Worm (Caenorhabditis elegans) whole organism, L4 larva: ENCODE measurements around the gene K02C4.5.

ENCODE experiments used
- F10B5.3 ChIP-seq: sonication (generic microtip); optimal IDR thresholded peaks from 2 replicates; lab custom pipeline; 2016; ENCODE audit warnings: mild to moderate bottlenecking, missing genetic modification characterization, missing compliant biosample characterization
- Y75B8A.6 ChIP-seq: fragments of 200-800 bp; sonication (Bioruptor generic); IDR thresholded peaks from 2 replicates; pipeline ENCODE4 v1.3.6; 2022; ENCODE audit warnings: missing genetic modification reagents, missing genetic modification characterization, missing compliant biosample characterization
- ceh-32 ChIP-seq: sonication (generic microtip); optimal IDR thresholded peaks from 2 replicates; lab custom pipeline; 2016; ENCODE audit warnings: mild to moderate bottlenecking, missing genetic modification characterization, missing compliant biosample characterization; ENCODE audit not compliant: poor library complexity
- ceh-62 ChIP-seq: sonication (generic microtip); optimal IDR thresholded peaks from 2 replicates; lab custom pipeline; 2017; ENCODE audit warnings: missing biosample characterization, missing genetic modification characterization
- ces-1 ChIP-seq: fragments of 150-350 bp; sonication (generic microtip); optimal IDR thresholded peaks from 4 replicates; lab custom pipeline; 2014; ENCODE audit warnings: missing biosample characterization, missing genetic modification reagents, missing genetic modification characterization
- cey-2 ChIP-seq: sonication (generic microtip); optimal IDR thresholded peaks from 3 replicates; lab custom pipeline; 2017; ENCODE audit warnings: missing genetic modification characterization, mild to moderate bottlenecking, missing compliant biosample characterization, antibody characterized with exemption, borderline replicate concordance; ENCODE audit not compliant: insufficient read depth
- daf-16 ChIP-seq, 3 experiments: sonication (generic microtip); optimal IDR thresholded peaks; 2 replicates each; lab custom pipeline; 2016 to 2017; ENCODE audit warnings: missing genetic modification characterization in 3 of 3, missing genetic modification reagents in 3 of 3, mild to moderate bottlenecking in 2 of 3, missing compliant biosample characterization in 2 of 3, missing biosample characterization in 1 of 3, moderate library complexity in 1 of 3
- daf-8 ChIP-seq: fragments of 200-800 bp; sonication (Bioruptor generic); IDR thresholded peaks from 2 replicates; pipeline ENCODE4 v1.3.6; 2022; ENCODE audit warnings: missing genetic modification characterization, missing compliant biosample characterization
- dmd-8 ChIP-seq: fragments of 200-800 bp; sonication (Bioruptor generic); IDR thresholded peaks from 2 replicates; pipeline ENCODE4 v1.3.6; 2022; ENCODE audit warnings: missing genetic modification characterization, missing compliant biosample characterization
- dmd-9 ChIP-seq: fragments of 200-800 bp; sonication (Bioruptor generic); IDR thresholded peaks from 2 replicates; pipeline ENCODE4 v1.3.6; 2022; ENCODE audit warnings: missing genetic modification reagents, missing genetic modification characterization, missing compliant biosample characterization
- dpl-1 ChIP-seq: fragments of 150-350 bp; optimal IDR thresholded peaks from 2 replicates; lab custom pipeline; 2014; ENCODE audit warnings: missing biosample characterization, missing genetic modification reagents, missing genetic modification characterization
- duxl-1 ChIP-seq: sonication (generic microtip); optimal IDR thresholded peaks from 2 replicates; lab custom pipeline; 2016; ENCODE audit warnings: mild to moderate bottlenecking, missing genetic modification characterization, moderate library complexity, missing compliant biosample characterization; ENCODE audit not compliant: poor library complexity
- egl-27 ChIP-seq: sonication (generic microtip); optimal IDR thresholded peaks from 3 replicates; lab custom pipeline; 2017; ENCODE audit warnings: missing biosample characterization, missing genetic modification reagents, missing genetic modification characterization
- egl-43 ChIP-seq: fragments of 200-800 bp; sonication (Bioruptor generic); IDR thresholded peaks from 2 replicates; pipeline ENCODE4 v1.3.6; 2022; ENCODE audit warnings: missing genetic modification reagents, missing genetic modification characterization, missing compliant biosample characterization
- gei-8 ChIP-seq: fragments of 200-800 bp; sonication (Bioruptor generic); optimal IDR thresholded peaks from 2 replicates; lab custom pipeline; 2018; ENCODE audit warnings: mild to moderate bottlenecking, missing genetic modification characterization, missing compliant biosample characterization
- jun-1 ChIP-seq: fragments of 150-350 bp; optimal IDR thresholded peaks from 2 replicates; lab custom pipeline; 2014; ENCODE audit warnings: missing biosample characterization, missing genetic modification reagents, missing genetic modification characterization
- lin-1 ChIP-seq: fragments of 200-800 bp; sonication (Bioruptor generic); IDR thresholded peaks from 2 replicates; pipeline ENCODE4 v1.3.6; 2022; ENCODE audit warnings: missing genetic modification reagents, missing genetic modification characterization, missing compliant biosample characterization
- lin-29 ChIP-seq: fragments of 200-800 bp; sonication (Bioruptor generic); IDR thresholded peaks from 2 replicates; pipeline ENCODE4 v1.3.6; 2022; ENCODE audit warnings: missing genetic modification reagents, missing genetic modification characterization, missing compliant biosample characterization
- lir-3 ChIP-seq: sonication (generic microtip); optimal IDR thresholded peaks from 2 replicates; lab custom pipeline; 2016; ENCODE audit warnings: mild to moderate bottlenecking, missing genetic modification characterization, missing compliant biosample characterization
- lsy-2 ChIP-seq, 2 experiments: fragments of 150-350 bp in 1 of 2; sonication (generic microtip) in 1 of 2; optimal IDR thresholded peaks; 2 replicates each; lab custom pipeline; 2014 to 2017; ENCODE audit warnings: missing biosample characterization in 2 of 2, missing genetic modification characterization in 2 of 2
- madf-5 ChIP-seq, 2 experiments: fragments of 200-800 bp; sonication (Bioruptor generic); IDR thresholded peaks; 2 replicates each; pipeline ENCODE4 v1.3.6; 2022; ENCODE audit warnings: missing compliant biosample characterization in 2 of 2, missing genetic modification characterization in 2 of 2
- mdl-1 ChIP-seq, 2 experiments: fragments of 150-350 bp in 1 of 2; sonication (generic microtip) in 1 of 2; optimal IDR thresholded peaks; 2 replicates each; lab custom pipeline; 2014 to 2017; ENCODE audit warnings: missing biosample characterization in 2 of 2, missing genetic modification characterization in 2 of 2
- mep-1 ChIP-seq: fragments of 150-350 bp; sonication (generic microtip); optimal IDR thresholded peaks from 3 replicates; lab custom pipeline; 2014; ENCODE audit warnings: missing biosample characterization, missing genetic modification characterization
- mxl-3 ChIP-seq: fragments of 200-800 bp; sonication (Bioruptor generic); optimal IDR thresholded peaks from 2 replicates; lab custom pipeline; 2018; ENCODE audit warnings: mild to moderate bottlenecking, missing genetic modification characterization, missing compliant biosample characterization
- nhr-102 ChIP-seq: sonication (generic microtip); optimal IDR thresholded peaks from 2 replicates; lab custom pipeline; 2016; ENCODE audit warnings: mild to moderate bottlenecking, missing genetic modification characterization, moderate library complexity, missing compliant biosample characterization
- nhr-11 ChIP-seq: fragments of 150-350 bp; optimal IDR thresholded peaks from 2 replicates; lab custom pipeline; 2014; ENCODE audit warnings: missing biosample characterization, missing genetic modification characterization
- nhr-237 ChIP-seq: sonication (generic microtip); optimal IDR thresholded peaks from 2 replicates; lab custom pipeline; 2017; ENCODE audit warnings: missing biosample characterization, missing genetic modification characterization
- nhr-25 ChIP-seq: sonication (generic microtip); optimal IDR thresholded peaks from 2 replicates; lab custom pipeline; 2017; ENCODE audit warnings: missing genetic modification characterization, mild to moderate bottlenecking, missing compliant biosample characterization, antibody characterized with exemption, moderate library complexity, borderline replicate concordance; ENCODE audit not compliant: insufficient read depth
- nhr-48 ChIP-seq: sonication (generic microtip); optimal IDR thresholded peaks from 2 replicates; lab custom pipeline; 2016; ENCODE audit warnings: mild to moderate bottlenecking, missing genetic modification characterization, missing compliant biosample characterization
- nhr-6 ChIP-seq: fragments of 150-350 bp; optimal IDR thresholded peaks from 2 replicates; lab custom pipeline; 2014; ENCODE audit warnings: missing biosample characterization, missing genetic modification characterization
- nhr-76 ChIP-seq: fragments of 150-350 bp; optimal IDR thresholded peaks from 2 replicates; lab custom pipeline; 2014; ENCODE audit warnings: missing biosample characterization, missing genetic modification characterization
- nhr-77 ChIP-seq: fragments of 150-350 bp; optimal IDR thresholded peaks from 2 replicates; lab custom pipeline; 2014; ENCODE audit warnings: missing biosample characterization, missing genetic modification characterization
- pha-4 ChIP-seq, 2 experiments: fragments of 150-350 bp in 1 of 2; fragments of 200-800 bp in 1 of 2; sonication (Bioruptor generic) in 1 of 2; IDR thresholded peaks in 1 of 2; optimal IDR thresholded peaks in 1 of 2; 2 replicates each; pipeline versions ENCODE4 v1.3.6 to Lab custom; 2014 to 2022; ENCODE audit warnings: missing genetic modification characterization in 2 of 2, missing genetic modification reagents in 2 of 2, missing biosample characterization in 1 of 2, missing compliant biosample characterization in 1 of 2
- rbr-2 ChIP-seq: sonication (generic microtip); optimal IDR thresholded peaks from 2 replicates; lab custom pipeline; 2016; ENCODE audit warnings: missing genotype, missing genetic modification characterization, missing compliant biosample characterization
- saeg-2 ChIP-seq: fragments of 200-800 bp; sonication (Bioruptor generic); IDR thresholded peaks from 2 replicates; pipeline ENCODE4 v1.3.6; 2022; ENCODE audit warnings: missing genetic modification reagents, missing genetic modification characterization, missing compliant biosample characterization
- skn-1 ChIP-seq: fragments of 150-350 bp; optimal IDR thresholded peaks from 2 replicates; lab custom pipeline; 2014; ENCODE audit warnings: missing biosample characterization, missing genetic modification characterization
- snpc-1.2 ChIP-seq: fragments of 200-800 bp; sonication (Bioruptor generic); IDR thresholded peaks from 2 replicates; pipeline ENCODE4 v1.3.6; 2022; ENCODE audit warnings: missing genetic modification reagents, missing genetic modification characterization, missing compliant biosample characterization
- spr-1 ChIP-seq: sonication (generic microtip); optimal IDR thresholded peaks from 2 replicates; lab custom pipeline; 2016; ENCODE audit warnings: mild to moderate bottlenecking, missing genetic modification characterization, missing compliant biosample characterization
- spr-3 ChIP-seq: fragments of 200-800 bp; sonication (Bioruptor generic); optimal IDR thresholded peaks from 2 replicates; lab custom pipeline; 2018; ENCODE audit warnings: mild to moderate bottlenecking, missing genetic modification characterization, missing compliant biosample characterization
- tag-97 ChIP-seq: fragments of 200-800 bp; sonication (Bioruptor generic); IDR thresholded peaks from 2 replicates; pipeline ENCODE4 v1.3.6; 2022; ENCODE audit warnings: missing genetic modification characterization, missing compliant biosample characterization
- tra-1 ChIP-seq: fragments of 200-800 bp; sonication (Bioruptor generic); IDR thresholded peaks from 2 replicates; pipeline ENCODE4 v1.3.6; 2022; ENCODE audit warnings: missing genetic modification reagents, missing genetic modification characterization, missing compliant biosample characterization
- unc-62 ChIP-seq, 3 experiments: fragments of 150-350 bp in 1 of 3; sonication (generic microtip); optimal IDR thresholded peaks in 2 of 3; peaks in 1 of 3; 1 replicate in 1 of 3; 2 replicates in 2 of 3; lab custom pipeline; 2014 to 2017; ENCODE audit warnings: missing biosample characterization in 3 of 3, missing genetic modification characterization in 3 of 3, missing genetic modification reagents in 3 of 3, missing genotype in 1 of 3
- vab-7 ChIP-seq: fragments of 200-800 bp; sonication (Bioruptor generic); IDR thresholded peaks from 2 replicates; pipeline ENCODE4 v1.3.6; 2022; ENCODE audit warnings: missing genetic modification reagents, missing genetic modification characterization, missing compliant biosample characterization
- zip-11 ChIP-seq: fragments of 200-800 bp; sonication (Bioruptor generic); IDR thresholded peaks from 2 replicates; pipeline ENCODE4 v1.3.6; 2022; ENCODE audit warnings: missing genetic modification characterization, missing compliant biosample characterization
- zip-2 ChIP-seq: fragments of 150-350 bp; optimal IDR thresholded peaks from 2 replicates; lab custom pipeline; 2014; ENCODE audit warnings: missing biosample characterization, missing genetic modification characterization
- ztf-7 ChIP-seq: fragments of 150-350 bp; optimal IDR thresholded peaks from 2 replicates; lab custom pipeline; 2014; ENCODE audit warnings: missing biosample characterization, missing genetic modification characterization

The K02C4.5 gene

ce11 chrII:8106921-8107695 lies 28.9 kb downstream of the K02C4.5 start, which contains the start of the genes chst-1 and C41C4.9 (continued):
- TF ChIP-seq daf-16 (GFP tag; optimal IDR thresholded peaks at IDR 0.05; lab: Kevin White, UChicago) = peak; percentile 77 to 84
- peak; percentile 69 for TF ChIP-seq daf-16 (tag; optimal IDR thresholded peaks at IDR 0.05; lab: Kevin White, UChicago)
- TF ChIP-seq mxl-3 = peak; percentile 82
- no peak for TF ChIP-seq nhr-76
- TF ChIP-seq lin-1 (GFP tag; lab: Robert Waterston, UW) = peak; percentile 96
- no peak for TF ChIP-seq zip-2 (tag; lab: Kevin White, UChicago)
- TF ChIP-seq nhr-6 (tag; lab: Kevin White, UChicago) = peak; percentile 79
- TF ChIP-seq lin-29 (GFP tag; lab: Robert Waterston, UW) = peak; percentile 51; the same call in 1 of the 2 replicates
- TF ChIP-seq ces-1 (GFP tag; lab: Kevin White, UChicago) = no peak
- peak in 1 of 2 experiments; percentile 89 for TF ChIP-seq unc-62 (GFP tag; optimal IDR thresholded peaks at IDR 0.05 in 1 of 2; lab: Kevin White, UChicago)
- no peak for TF ChIP-seq unc-62 (tag; optimal IDR thresholded peaks at IDR 0.05; lab: Kevin White, UChicago)
- peak; percentile 89; the same call in 1 of the 2 replicates for TF ChIP-seq snpc-1.2 (GFP tag; lab: Robert Waterston, UW)
- no peak for TF ChIP-seq egl-27 (tag; lab: Kevin White, UChicago)
- TF ChIP-seq F10B5.3 = peak; percentile 48
- TF ChIP-seq nhr-102 (tag; lab: Kevin White, UChicago) = peak; percentile 84
- TF ChIP-seq nhr-11 = no peak
- 0 out of 2 replicates have a peak, but pooled peaks have one; percentile 70 for TF ChIP-seq daf-8
- no peak for TF ChIP-seq ceh-62
- TF ChIP-seq cey-2 = no peak
- no peak for TF ChIP-seq nhr-237
- TF ChIP-seq Y75B8A.6 (GFP tag; lab: Robert Waterston, UW) = 0 out of 2 replicates have a peak, but pooled peaks have one; percentile 56
- peak; percentile 56 for TF ChIP-seq nhr-48
- no peak; the same call in 1 of the 2 replicates for TF ChIP-seq saeg-2 (GFP tag; lab: Robert Waterston, UW)
- TF ChIP-seq ztf-7 (tag; lab: Kevin White, UChicago) = peak; percentile 60
- peak in 1 of 2 experiments; percentile 8 for TF ChIP-seq mdl-1 (tag; optimal IDR thresholded peaks at IDR 0.05; lab: Kevin White, UChicago)
- no peak for TF ChIP-seq skn-1 (tag; lab: Kevin White, UChicago)
- TF ChIP-seq dmd-8 (GFP tag; lab: Robert Waterston, UW) = peak; percentile 99
- peak; percentile 89; the same call in 1 of the 2 replicates for TF ChIP-seq dmd-9 (GFP tag; lab: Robert Waterston, UW)
- TF ChIP-seq nhr-77 = peak; percentile 13
- TF ChIP-seq madf-5 (GFP tag; IDR thresholded peaks at IDR 0.05; lab: Robert Waterston, UW) = peak; percentile 89 to 91; a peak in 3 of 4 replicates
- peak; percentile 64; the same call in 1 of the 2 replicates for TF ChIP-seq zip-11 (GFP tag; lab: Robert Waterston, UW)
- TF ChIP-seq spr-3 (GFP tag; lab: Kevin White, UChicago) = peak; percentile 86
- peak; percentile 82 for TF ChIP-seq spr-1 (tag; lab: Kevin White, UChicago)
- peak; percentile 78 for TF ChIP-seq mep-1
- peak; percentile 53 for TF ChIP-seq dpl-1 (GFP tag; lab: Kevin White, UChicago)
- peak; percentile 94 for TF ChIP-seq vab-7
- TF ChIP-seq lsy-2 (tag; optimal IDR thresholded peaks at IDR 0.05; lab: Kevin White, UChicago) = peak in 1 of 2 experiments; percentile 59
- TF ChIP-seq tra-1 = peak; percentile 93
- peak; percentile 87 for TF ChIP-seq pha-4 (GFP tag; IDR thresholded peaks at IDR 0.05; lab: Robert Waterston, UW)
- no peak for TF ChIP-seq pha-4 (tag; optimal IDR thresholded peaks at IDR 0.05; lab: Kevin White, UChicago)
- TF ChIP-seq nhr-25 (tag; lab: Kevin White, UChicago) = peak; percentile 71
- TF ChIP-seq lir-3 (tag; lab: Kevin White, UChicago) = peak; percentile 82
- no peak for TF ChIP-seq ceh-32
- TF ChIP-seq gei-8 (GFP tag; lab: Kevin White, UChicago) = peak; percentile 90
- TF ChIP-seq tag-97 (GFP tag; lab: Robert Waterston, UW) = no peak
- TF ChIP-seq duxl-1 (tag; lab: Kevin White, UChicago) = peak; percentile 81
- no peak for TF ChIP-seq jun-1 (tag; lab: Kevin White, UChicago)
- TF ChIP-seq egl-43 (GFP tag; lab: Robert Waterston, UW) = no peak; the same call in 1 of the 2 replicates
- TF ChIP-seq rbr-2 (tag; lab: Kevin White, UChicago) = peak; percentile 60
